Worm (Caenorhabditis elegans) whole organism, late embryonic: Measurements from ENCODE around the gene Y11D7A.10.

Experiments used
- ama-1 ChIP-seq: fragments of 150-350 bp; optimal IDR thresholded peaks from 2 replicates; lab custom pipeline; 2014
- ceh-2 ChIP-seq: sonication (generic microtip); optimal IDR thresholded peaks from 2 replicates; lab custom pipeline; 2016; ENCODE audit warnings: missing genotype, missing genetic modification characterization, missing compliant biosample characterization
- ceh-9 ChIP-seq: sonication (generic microtip); optimal IDR thresholded peaks from 2 replicates; lab custom pipeline; 2016; ENCODE audit warnings: mild to moderate bottlenecking, missing genetic modification characterization, inconsistent platforms, missing compliant biosample characterization
- dmd-4 ChIP-seq: sonication (generic microtip); optimal IDR thresholded peaks from 2 replicates; lab custom pipeline; 2016; ENCODE audit warnings: borderline replicate concordance, missing genetic modification characterization, missing compliant biosample characterization
- fkh-10 ChIP-seq: fragments of 150-350 bp; optimal IDR thresholded peaks from 2 replicates; lab custom pipeline; 2014; ENCODE audit warnings: missing biosample characterization, missing genetic modification reagents, missing genetic modification characterization
- hlh-8 ChIP-seq: sonication (generic microtip); optimal IDR thresholded peaks from 2 replicates; lab custom pipeline; 2016; ENCODE audit warnings: missing genotype, missing genetic modification characterization, missing compliant biosample characterization
- pha-2 ChIP-seq: sonication (generic microtip); optimal IDR thresholded peaks from 2 replicates; lab custom pipeline; 2017; ENCODE audit warnings: mild to moderate bottlenecking, missing genetic modification characterization, missing compliant biosample characterization
- sox-4 ChIP-seq: sonication (generic microtip); optimal IDR thresholded peaks from 2 replicates; lab custom pipeline; 2017; ENCODE audit warnings: mild to moderate bottlenecking, missing genetic modification characterization, inconsistent platforms, missing compliant biosample characterization

DNA sequence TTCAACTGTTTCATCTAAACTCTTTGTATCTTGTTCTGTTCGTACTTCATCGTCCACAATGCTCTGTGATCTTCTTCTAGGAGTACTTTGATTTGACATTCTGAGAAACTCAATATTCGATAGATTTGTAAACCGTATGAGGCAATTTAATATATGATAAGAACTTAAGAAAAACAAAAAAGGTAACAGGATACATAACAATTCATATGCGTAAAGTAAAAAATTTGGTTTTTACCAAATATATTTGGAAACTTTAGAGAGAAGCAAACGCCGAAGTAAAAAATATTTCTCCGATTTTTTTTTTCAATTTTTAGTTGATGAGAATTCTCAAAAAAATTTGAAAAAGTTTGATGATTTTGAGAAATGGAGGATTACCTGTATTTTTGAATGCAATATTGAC, 6.9 kb upstream of the Y11D7A.10 start, which contains the start of gene Y11D7A.19:
- TF ChIP-seq dmd-4, result no peak
- no peak for TF ChIP-seq pha-2 (tag; lab: Kevin White, UChicago)
- no peak for TF ChIP-seq sox-4 (tag; lab: Kevin White, UChicago)
- TF ChIP-seq ceh-2, result no peak
- TF ChIP-seq hlh-8 (tag; lab: Kevin White, UChicago), result no peak
- TF ChIP-seq ama-1 (lab: Kevin White, UChicago), result no peak
- no peak for TF ChIP-seq ceh-9 (tag; lab: Kevin White, UChicago)
- no peak for TF ChIP-seq fkh-10 (GFP tag; lab: Kevin White, UChicago)
